Worm (Caenorhabditis elegans): ENCODE results near the gene F11G11.15.
A peak's percentile ranks its signal among the peaks of the same experiment; 100 is the strongest.

F11G11.15 gene

ce11 chrII:4881727-4882126, 7.1 kb downstream of the F11G11.15 start, which contains the start of gene gst-7:
Gene gst-7, plus strand, starts transcription at chrII:4882062.
- TF ChIP-seq aly-2 (tag; optimal IDR thresholded peaks at IDR 0.05) (no peak), nhr-23 (tag; optimal IDR thresholded peaks at IDR 0.05) (no peak), elt-1 (tag; optimal IDR thresholded peaks at IDR 0.05) (no peak), C34F6.9 (tag; optimal IDR thresholded peaks at IDR 0.05) (peak; percentile 1), sma-9 (GFP tag; optimal IDR thresholded peaks at IDR 0.05) (peak; percentile 75), sma-9 (tag; optimal IDR thresholded peaks at IDR 0.05) (no peak), mdl-1 (tag; optimal IDR thresholded peaks at IDR 0.05) (no peak), ceh-16 (tag; optimal IDR thresholded peaks at IDR 0.05) (no peak), unc-62 (GFP tag; optimal IDR thresholded peaks at IDR 0.05) (no peak), alr-1 (tag; optimal IDR thresholded peaks at IDR 0.05) (no peak), zag-1 (tag; optimal IDR thresholded peaks at IDR 0.05) (no peak), sem-4 (tag; optimal IDR thresholded peaks at IDR 0.05) (no peak), nhr-21 (tag; optimal IDR thresholded peaks at IDR 0.05) (no peak), nhr-129 (tag; optimal IDR thresholded peaks at IDR 0.05) (peak; percentile 26), nhr-10 (tag; optimal IDR thresholded peaks at IDR 0.05) (no peak), F13H6.1 (tag; optimal IDR thresholded peaks at IDR 0.05) (peak; percentile 23), dmd-4 (tag; optimal IDR thresholded peaks at IDR 0.05) (no peak), lin-13 (GFP tag; optimal IDR thresholded peaks at IDR 0.05) (no peak), ztf-4 (tag; optimal IDR thresholded peaks at IDR 0.05) (no peak), nhr-237 (tag; optimal IDR thresholded peaks at IDR 0.05) (no peak), peb-1 (tag; optimal IDR thresholded peaks at IDR 0.05) (no peak), unc-55 (GFP tag; optimal IDR thresholded peaks at IDR 0.05) (peak; percentile 15), crh-2 (tag; optimal IDR thresholded peaks at IDR 0.05) (peak; percentile 21), Y55F3AM.14 (GFP tag; optimal IDR thresholded peaks at IDR 0.05) (no peak), lin-39 (tag; optimal IDR thresholded peaks at IDR 0.05) (no peak), lin-11 (tag; optimal IDR thresholded peaks at IDR 0.05) (no peak), snpc-4 (tag; optimal IDR thresholded peaks at IDR 0.05) (no peak), nhr-77 (tag; optimal IDR thresholded peaks at IDR 0.05) (no peak), blmp-1 (tag; optimal IDR thresholded peaks at IDR 0.05; ENCODE audit: insufficient read depth) (no peak), ceh-82 (tag; optimal IDR thresholded peaks at IDR 0.05) (no peak), ztf-1 (GFP tag; conservative IDR thresholded peaks at IDR 0.05) (no peak), nhr-12 (tag; optimal IDR thresholded peaks at IDR 0.05) (no peak), ztf-11 (tag; optimal IDR thresholded peaks at IDR 0.05) (no peak), skn-1 (tag; optimal IDR thresholded peaks at IDR 0.05) (peak; percentile 94), mbf-1 (tag; optimal IDR thresholded peaks at IDR 0.05) (no peak), sma-3 (GFP tag; optimal IDR thresholded peaks at IDR 0.05) (peak; percentile 61), ama-1 (optimal IDR thresholded peaks at IDR 0.05) (no peak), elt-3 (tag; optimal IDR thresholded peaks at IDR 0.05) (no peak), nhr-11 (tag; optimal IDR thresholded peaks at IDR 0.05) (no peak), nhr-25 (tag; optimal IDR thresholded peaks at IDR 0.05) (peak; percentile 62), egl-27 (tag; optimal IDR thresholded peaks at IDR 0.05) (no peak), lsy-2 (tag; optimal IDR thresholded peaks at IDR 0.05) (no peak), mab-5 (tag; optimal IDR thresholded peaks at IDR 0.05) (no peak), R02D3.7 (tag; optimal IDR thresholded peaks at IDR 0.05) (no peak), fos-1 (tag; optimal IDR thresholded peaks at IDR 0.05) (peak; percentile 64), unc-39 (tag; optimal IDR thresholded peaks at IDR 0.05) (no peak), nhr-6 (tag; optimal IDR thresholded peaks at IDR 0.05) (no peak), ZK546.5 (tag; optimal IDR thresholded peaks at IDR 0.05) (no peak), gmeb-1 (tag; optimal IDR thresholded peaks at IDR 0.05) (peak; percentile 6)
